Worm (Caenorhabditis elegans): Measurements from ENCODE around the gene F08F8.7.
A peak's percentile ranks its signal among the peaks of the same experiment; 100 is the strongest.

- TF ChIP-seq nhr-28 (tag; optimal IDR thresholded peaks at IDR 0.05), result peak; percentile 36
- TF ChIP-seq ceh-82 (tag; optimal IDR thresholded peaks at IDR 0.05), result no peak
- TF ChIP-seq mdl-1 (tag; optimal IDR thresholded peaks at IDR 0.05), result no peak
- no peak for TF ChIP-seq fos-1 (tag; optimal IDR thresholded peaks at IDR 0.05)
- no peak for TF ChIP-seq unc-62 (GFP tag; optimal IDR thresholded peaks at IDR 0.05 in 1 of 2)
- TF ChIP-seq unc-62 (tag; optimal IDR thresholded peaks at IDR 0.05), result no peak
- no peak for TF ChIP-seq unc-39 (tag; optimal IDR thresholded peaks at IDR 0.05)
- no peak for TF ChIP-seq jun-1 (tag; optimal IDR thresholded peaks at IDR 0.05)
- no peak for TF ChIP-seq tra-1 (GFP tag; IDR thresholded peaks at IDR 0.05)
- no peak for TF ChIP-seq mxl-3 (GFP tag; optimal IDR thresholded peaks at IDR 0.05)
- TF ChIP-seq nhr-77 (tag; optimal IDR thresholded peaks at IDR 0.05), result no peak
Observed at ce11 chrIII:7300763-7301162, 46.2 kb downstream of the F08F8.7 start.
